Fruit fly (Drosophila melanogaster) whole organism, pupa: Measurements from ENCODE around the gene CG43078.

Experiments used
- CG10348 ChIP-seq: fragments of 200-800 bp; sonication (Bioruptor generic); IDR thresholded peaks from 2 replicates; pipeline ENCODE4 v1.3.6; 2022; ENCODE audit warnings: missing biosample characterization, missing genetic modification characterization
- CG12605 ChIP-seq: fragments of 200-800 bp; sonication (Bioruptor generic); IDR thresholded peaks from 2 replicates; pipeline ENCODE4 v1.3.6; 2022; ENCODE audit warnings: missing biosample characterization, missing genetic modification characterization
- CG14655 ChIP-seq: fragments of 200-800 bp; sonication (Bioruptor generic); optimal IDR thresholded peaks from 3 replicates; lab custom pipeline; 2017; ENCODE audit warnings: mild to moderate bottlenecking, missing biosample characterization, missing genetic modification reagents, missing genetic modification characterization
- CG15710 ChIP-seq: fragments of 200-800 bp; sonication (Bioruptor generic); optimal IDR thresholded peaks from 2 replicates; lab custom pipeline; 2018; ENCODE audit warnings: missing biosample characterization, mild to moderate bottlenecking, missing genetic modification characterization, moderate library complexity
- CG17806 ChIP-seq: fragments of 200-800 bp; sonication (Bioruptor generic); optimal IDR thresholded peaks from 2 replicates; lab custom pipeline; 2018; ENCODE audit warnings: missing biosample characterization, mild to moderate bottlenecking, missing genetic modification characterization, moderate library complexity
- CG32121 ChIP-seq: fragments of 200-800 bp; sonication (Bioruptor generic); IDR thresholded peaks from 2 replicates; pipeline ENCODE4 v1.3.6; 2022; ENCODE audit warnings: missing biosample characterization, missing genetic modification characterization
- CG34367 ChIP-seq: fragments of 200-800 bp; sonication (Bioruptor generic); optimal IDR thresholded peaks from 2 replicates; lab custom pipeline; 2018; ENCODE audit warnings: missing biosample characterization, mild to moderate bottlenecking, missing genetic modification characterization
- CG8159 ChIP-seq: fragments of 200-800 bp; sonication (Bioruptor generic); optimal IDR thresholded peaks from 3 replicates; lab custom pipeline; 2018; ENCODE audit warnings: missing biosample characterization, mild to moderate bottlenecking, missing genetic modification characterization, moderate library complexity
- CG8301 ChIP-seq: fragments of 200-800 bp; sonication (Bioruptor generic); optimal IDR thresholded peaks from 2 replicates; lab custom pipeline; 2018; ENCODE audit warnings: missing biosample characterization, mild to moderate bottlenecking, missing genetic modification characterization
- D1 ChIP-seq: fragments of 200-800 bp; sonication (Bioruptor generic); optimal IDR thresholded peaks from 2 replicates; lab custom pipeline; 2018; ENCODE audit warnings: missing biosample characterization, mild to moderate bottlenecking, missing genetic modification characterization, moderate library complexity
- EcR ChIP-seq: fragments of 200-800 bp; sonication (Bioruptor generic); optimal IDR thresholded peaks from 3 replicates; lab custom pipeline; 2019; ENCODE audit warnings: missing biosample characterization, missing genetic modification characterization, mild to moderate bottlenecking, moderate library complexity, missing genetic modification reagents
- Ets98B ChIP-seq: fragments of 200-800 bp; sonication (Bioruptor generic); IDR thresholded peaks from 2 replicates; pipeline ENCODE4 v1.3.6; 2022; ENCODE audit warnings: missing biosample characterization, missing genetic modification characterization
- Pif1B ChIP-seq: fragments of 200-800 bp; sonication (Bioruptor generic); optimal IDR thresholded peaks from 3 replicates; lab custom pipeline; 2016; ENCODE audit warnings: missing biosample characterization, missing genetic modification characterization
- rn ChIP-seq: fragments of 200-800 bp; sonication (Bioruptor generic); IDR thresholded peaks from 2 replicates; pipeline ENCODE4 v1.3.6; 2022; ENCODE audit warnings: missing biosample characterization, missing genetic modification characterization

- no peak for TF ChIP-seq EcR (GFP tag; lab: Kevin White, UChicago)
- no peak for TF ChIP-seq CG32121
- no peak for TF ChIP-seq Ets98B (GFP tag; lab: Robert Waterston, UW)
- no peak for TF ChIP-seq CG12605 (GFP tag; lab: Robert Waterston, UW)
- TF ChIP-seq D1 (tag; lab: Kevin White, UChicago): no peak
- no peak for TF ChIP-seq Pif1B (GFP tag; lab: Kevin White, UChicago)
- TF ChIP-seq CG15710 (tag; lab: Kevin White, UChicago): no peak
- TF ChIP-seq CG8159 (tag; lab: Kevin White, UChicago): no peak
- TF ChIP-seq CG10348 (GFP tag; lab: Robert Waterston, UW): no peak
- no peak for TF ChIP-seq CG34367
- no peak for TF ChIP-seq rn (GFP tag; lab: Robert Waterston, UW)
- TF ChIP-seq CG8301 (tag; lab: Kevin White, UChicago): no peak
- TF ChIP-seq CG14655 (GFP tag; lab: Kevin White, UChicago): no peak
- TF ChIP-seq CG17806: no peak
These were observed 70.2 kb downstream of the CG43078 start, which contains the start of the genes CG13305 and Pex7 for dm6 chr3L:8646821-8647220.
